Fruit fly (Drosophila melanogaster) whole organism, embryonic: ENCODE results near the gene HemK2.

Source experiments
- Bteb2 ChIP-seq: fragments of 200-800 bp; sonication (Bioruptor generic); optimal IDR thresholded peaks from 2 replicates; lab custom pipeline; 2016; ENCODE audit warnings: missing biosample characterization, missing genetic modification characterization
- CG12769 ChIP-seq: fragments of 200-800 bp; sonication (Bioruptor generic); optimal IDR thresholded peaks from 2 replicates; lab custom pipeline; 2019; ENCODE audit warnings: missing biosample characterization, mild to moderate bottlenecking, missing genetic modification characterization, moderate library complexity
- CG13775 ChIP-seq: fragments of 200-800 bp; sonication (Bioruptor generic); optimal IDR thresholded peaks from 3 replicates; lab custom pipeline; 2017; ENCODE audit warnings: missing biosample characterization, mild to moderate bottlenecking, missing genetic modification characterization
- CG15514 ChIP-seq: fragments of 200-800 bp; sonication (Bioruptor generic); optimal IDR thresholded peaks from 3 replicates; lab custom pipeline; 2017; ENCODE audit warnings: missing biosample characterization, missing genetic modification characterization, mild to moderate bottlenecking, moderate library complexity, missing genetic modification reagents
- CG1647 ChIP-seq: fragments of 200-800 bp; sonication (Bioruptor generic); optimal IDR thresholded peaks from 3 replicates; lab custom pipeline; 2016; ENCODE audit warnings: missing biosample characterization, missing genetic modification characterization
- CG17328 ChIP-seq: fragments of 200-800 bp; sonication (Bioruptor generic); IDR thresholded peaks from 2 replicates; pipeline ENCODE4 v1.3.6; 2022; ENCODE audit warnings: missing biosample characterization, missing genetic modification characterization
- CG18764 ChIP-seq: fragments of 200-800 bp; sonication (Bioruptor generic); optimal IDR thresholded peaks from 3 replicates; lab custom pipeline; 2016; ENCODE audit warnings: missing biosample characterization, missing genetic modification characterization
- CG30020 ChIP-seq: fragments of 200-800 bp; optimal IDR thresholded peaks from 2 replicates; lab custom pipeline; 2019; ENCODE audit warnings: missing biosample characterization, mild to moderate bottlenecking, missing genetic modification characterization, moderate library complexity
- CG3281 ChIP-seq: fragments of 200-800 bp; sonication (Bioruptor generic); optimal IDR thresholded peaks from 3 replicates; lab custom pipeline; 2017; ENCODE audit warnings: missing biosample characterization, mild to moderate bottlenecking, missing genetic modification characterization
- CG5245 ChIP-seq: fragments of 200-800 bp; sonication (Bioruptor generic); optimal IDR thresholded peaks from 3 replicates; lab custom pipeline; 2016; ENCODE audit warnings: missing biosample characterization, missing genetic modification characterization
- CG7372 ChIP-seq: fragments of 200-800 bp; sonication (Bioruptor generic); IDR thresholded peaks from 2 replicates; pipeline ENCODE4 v1.3.6; 2022; ENCODE audit warnings: missing biosample characterization, missing genetic modification characterization
- CG7839 ChIP-seq: fragments of 200-800 bp; sonication (Bioruptor generic); optimal IDR thresholded peaks from 3 replicates; lab custom pipeline; 2018; ENCODE audit warnings: missing biosample characterization, mild to moderate bottlenecking, missing genetic modification characterization, moderate library complexity
- CG7963 ChIP-seq: fragments of 200-800 bp; sonication (Bioruptor generic); IDR thresholded peaks from 3 replicates; pipeline ENCODE4 v1.3.6; 2022; ENCODE audit warnings: missing biosample characterization, missing genetic modification characterization; ENCODE audit not compliant: partially characterized antibody
- CG8281 ChIP-seq: fragments of 200-800 bp; sonication (Bioruptor generic); optimal IDR thresholded peaks from 2 replicates; lab custom pipeline; 2018; ENCODE audit warnings: missing biosample characterization, mild to moderate bottlenecking, missing genetic modification characterization, moderate library complexity
- CG8359 ChIP-seq: fragments of 200-800 bp; sonication (Bioruptor generic); optimal IDR thresholded peaks from 2 replicates; lab custom pipeline; 2017; ENCODE audit warnings: missing biosample characterization, mild to moderate bottlenecking, missing genetic modification characterization, borderline replicate concordance
- CG8924 ChIP-seq: fragments of 200-800 bp; optimal IDR thresholded peaks from 3 replicates; lab custom pipeline; 2019; ENCODE audit warnings: missing biosample characterization, mild to moderate bottlenecking, missing genetic modification characterization, moderate library complexity
- CG9437 ChIP-seq: fragments of 200-800 bp; sonication (Bioruptor generic); optimal IDR thresholded peaks from 2 replicates; lab custom pipeline; 2018; ENCODE audit warnings: missing biosample characterization, mild to moderate bottlenecking, missing genetic modification characterization
- CG9876 ChIP-seq: fragments of 200-800 bp; sonication (Bioruptor generic); optimal IDR thresholded peaks from 2 replicates; lab custom pipeline; 2016; ENCODE audit warnings: missing biosample characterization, missing genetic modification characterization
- CHES-1-like ChIP-seq: fragments of 200-800 bp; sonication (Bioruptor generic); optimal IDR thresholded peaks from 2 replicates; lab custom pipeline; 2016; ENCODE audit warnings: missing biosample characterization, missing genetic modification characterization
- Dip3 ChIP-seq: fragments of 200-800 bp; sonication (Bioruptor generic); optimal IDR thresholded peaks from 3 replicates; lab custom pipeline; 2016; ENCODE audit warnings: missing biosample characterization, missing genetic modification characterization
- ERR ChIP-seq: fragments of 200-800 bp; sonication (Bioruptor generic); optimal IDR thresholded peaks from 2 replicates; lab custom pipeline; 2016; ENCODE audit warnings: missing biosample characterization, missing genetic modification characterization
- Ets65A ChIP-seq: fragments of 200-800 bp; sonication (Bioruptor generic); peaks from one replicate; lab custom pipeline; 2016; ENCODE audit warnings: missing biosample characterization, missing genetic modification characterization
- Hr39 ChIP-seq: fragments of >200 bp; optimal IDR thresholded peaks from 2 replicates; lab custom pipeline; 2017
- Hsf ChIP-seq: fragments of 200-800 bp; sonication (Bioruptor generic); optimal IDR thresholded peaks from 3 replicates; lab custom pipeline; 2016; ENCODE audit warnings: missing biosample characterization, missing genetic modification characterization
- Max ChIP-seq: fragments of 200-800 bp; sonication (Bioruptor generic); optimal IDR thresholded peaks from 2 replicates; lab custom pipeline; 2016; ENCODE audit warnings: missing biosample characterization, mild to moderate bottlenecking, missing genetic modification characterization
- Myb ChIP-seq: fragments of 200-800 bp; sonication (Bioruptor generic); optimal IDR thresholded peaks from 2 replicates; lab custom pipeline; 2016; ENCODE audit warnings: missing biosample characterization, missing genetic modification characterization
- NfI ChIP-seq: fragments of 200-800 bp; sonication (Bioruptor generic); optimal IDR thresholded peaks from 3 replicates; lab custom pipeline; 2018; ENCODE audit warnings: missing biosample characterization, mild to moderate bottlenecking, missing genetic modification characterization, moderate library complexity
- Side ChIP-seq: fragments of 200-800 bp; sonication (Bioruptor generic); optimal IDR thresholded peaks from 2 replicates; lab custom pipeline; 2016; ENCODE audit warnings: missing biosample characterization, missing genetic modification characterization
- Six4 ChIP-seq: fragments of 200-800 bp; sonication (Bioruptor generic); optimal IDR thresholded peaks from 2 replicates; lab custom pipeline; 2016; ENCODE audit warnings: missing biosample characterization, missing genetic modification characterization
- cato ChIP-seq: fragments of 200-800 bp; sonication (Bioruptor generic); optimal IDR thresholded peaks from 2 replicates; lab custom pipeline; 2016; ENCODE audit warnings: missing biosample characterization, missing genetic modification characterization, borderline replicate concordance
- corto ChIP-seq: fragments of 200-800 bp; sonication (Bioruptor generic); optimal IDR thresholded peaks from 2 replicates; lab custom pipeline; 2016; ENCODE audit warnings: missing biosample characterization, mild to moderate bottlenecking, missing genetic modification characterization, moderate library complexity
- cwo ChIP-seq: fragments of 200-800 bp; sonication (Bioruptor generic); optimal IDR thresholded peaks from 3 replicates; lab custom pipeline; 2017; ENCODE audit warnings: missing biosample characterization, missing genetic modification characterization, mild to moderate bottlenecking, moderate library complexity, missing genetic modification reagents
- dan ChIP-seq: fragments of 200-800 bp; sonication (Bioruptor generic); IDR thresholded peaks from 2 replicates; pipeline ENCODE4 v1.3.6; 2022; ENCODE audit warnings: missing biosample characterization, missing genetic modification characterization
- danr ChIP-seq: fragments of 200-800 bp; sonication (Bioruptor generic); IDR thresholded peaks from 2 replicates; pipeline ENCODE4 v1.3.6; 2022; ENCODE audit warnings: missing biosample characterization, missing genetic modification characterization
- dm ChIP-seq: fragments of 200-800 bp; sonication (Bioruptor generic); optimal IDR thresholded peaks from 3 replicates; lab custom pipeline; 2016; ENCODE audit warnings: missing biosample characterization, missing genetic modification characterization
- emc ChIP-seq: fragments of 200-800 bp; sonication (Bioruptor generic); optimal IDR thresholded peaks from 2 replicates; lab custom pipeline; 2016; ENCODE audit warnings: missing biosample characterization, missing genetic modification characterization
- esg ChIP-seq: fragments of 200-800 bp; sonication (Bioruptor generic); conservative IDR thresholded peaks from 2 replicates; pipeline ENCODE4 v1.3.6; 2022; ENCODE audit warnings: missing biosample characterization, missing genetic modification characterization
- ewg ChIP-seq: fragments of 200-800 bp; sonication (Bioruptor generic); optimal IDR thresholded peaks from 3 replicates; lab custom pipeline; 2017; ENCODE audit warnings: mild to moderate bottlenecking, missing biosample characterization, missing genetic modification reagents, missing genetic modification characterization
- fd96Cb ChIP-seq: fragments of 200-800 bp; sonication (Bioruptor generic); optimal IDR thresholded peaks from 2 replicates; lab custom pipeline; 2018; ENCODE audit warnings: missing biosample characterization, mild to moderate bottlenecking, missing genetic modification characterization, moderate library complexity
- hb ChIP-seq: fragments of 200-800 bp; sonication (Bioruptor generic); IDR thresholded peaks from 3 replicates; pipeline ENCODE4 v1.3.6; 2022; ENCODE audit warnings: missing biosample characterization, missing genetic modification characterization; ENCODE audit not compliant: partially characterized antibody
- insv ChIP-seq, 2 experiments: fragments of 200-800 bp; sonication (Bioruptor generic); optimal IDR thresholded peaks; 3 replicates each; lab custom pipeline; 2016 to 2018; ENCODE audit warnings: missing biosample characterization in 2 of 2, missing genetic modification characterization in 2 of 2
- lola ChIP-seq, 3 experiments: fragments of >200 bp in 2 of 3; fragments of 200-800 bp in 1 of 3; sonication (Bioruptor generic) in 1 of 3; optimal IDR thresholded peaks; 2 replicates each; lab custom pipeline; 2017 to 2019; ENCODE audit warnings: missing biosample characterization in 3 of 3, missing genetic modification characterization in 3 of 3, mild to moderate bottlenecking in 1 of 3, moderate library complexity in 1 of 3
- mirr ChIP-seq: fragments of 200-800 bp; sonication (Bioruptor generic); optimal IDR thresholded peaks from 3 replicates; lab custom pipeline; 2018; ENCODE audit warnings: missing biosample characterization, mild to moderate bottlenecking, missing genetic modification characterization
- p53 ChIP-seq: fragments of 200-800 bp; sonication (Bioruptor generic); optimal IDR thresholded peaks from 2 replicates; lab custom pipeline; 2016; ENCODE audit warnings: missing biosample characterization, missing genetic modification characterization
- run ChIP-seq: fragments of 200-800 bp; sonication (Bioruptor generic); optimal IDR thresholded peaks from 3 replicates; lab custom pipeline; 2018; ENCODE audit warnings: missing biosample characterization, mild to moderate bottlenecking, missing genetic modification characterization
- tna ChIP-seq: fragments of 200-800 bp; sonication (Bioruptor generic); IDR thresholded peaks from 2 replicates; pipeline ENCODE4 v1.3.6; 2022; ENCODE audit warnings: missing biosample characterization, missing genetic modification characterization; ENCODE audit not compliant: partially characterized antibody
- ttk ChIP-seq: fragments of 200-800 bp; sonication (Bioruptor generic); IDR thresholded peaks from 2 replicates; pipeline ENCODE4 v2.1.2; 2022; ENCODE audit warnings: missing biosample characterization, missing genetic modification characterization
- vfl ChIP-seq: fragments of 200-800 bp; sonication (Bioruptor generic); optimal IDR thresholded peaks from 2 replicates; lab custom pipeline; 2016; ENCODE audit warnings: missing biosample characterization, missing genetic modification characterization
- z ChIP-seq: fragments of 200-800 bp; sonication (Bioruptor generic); IDR thresholded peaks from 3 replicates; pipeline ENCODE4 v1.3.6; 2022; ENCODE audit warnings: missing biosample characterization, missing genetic modification characterization

Gene HemK2

dm6 chr2L:2754437-2755322 is 4.8 kb downstream of the HemK2 start (continued):
- TF ChIP-seq CHES-1-like (GFP tag; lab: Kevin White, UChicago) (peak; percentile 89), CG13775 (GFP tag; lab: Kevin White, UChicago) (peak; percentile 77), insv (GFP tag; optimal IDR thresholded peaks at IDR 0.05; lab: Kevin White, UChicago) (peak in 1 of 2 experiments; percentile 18), Bteb2 (GFP tag; lab: Kevin White, UChicago) (peak; percentile 66), lola (GFP tag; optimal IDR thresholded peaks at IDR 0.05; lab: Kevin White, UChicago) (peak in 1 of 3 experiments; percentile 77), danr (GFP tag; lab: Robert Waterston, UW) (no peak), Myb (GFP tag; lab: Kevin White, UChicago) (peak; percentile 53), run (tag; lab: Kevin White, UChicago) (peak; percentile 56), dan (no peak), dm (GFP tag; lab: Kevin White, UChicago) (peak; percentile 58), Hsf (GFP tag; lab: Kevin White, UChicago) (peak; percentile 72), cato (GFP tag; lab: Kevin White, UChicago) (peak; percentile 75), z (GFP tag; lab: Robert Waterston, UW) (no peak), CG12769 (tag; lab: Kevin White, UChicago) (peak; percentile 62), ewg (GFP tag; lab: Kevin White, UChicago) (peak; percentile 46), CG3281 (GFP tag; lab: Kevin White, UChicago) (peak; percentile 92), tna (GFP tag; lab: Robert Waterston, UW) (no peak), CG7963 (GFP tag; lab: Robert Waterston, UW) (no peak), ttk (GFP tag; lab: Robert Waterston, UW) (no peak), hb (no peak), Max (GFP tag; lab: Kevin White, UChicago) (peak; percentile 49), CG18764 (peak; percentile 69), CG8281 (tag; lab: Kevin White, UChicago) (peak; percentile 51), NfI (GFP tag; lab: Kevin White, UChicago) (peak; percentile 85), corto (GFP tag; lab: Kevin White, UChicago) (no peak), vfl (GFP tag; lab: Kevin White, UChicago) (peak; percentile 38), CG15514 (GFP tag; lab: Kevin White, UChicago) (peak; percentile 75), CG9437 (GFP tag; lab: Kevin White, UChicago) (peak; percentile 83), CG8924 (tag; lab: Kevin White, UChicago) (peak; percentile 88), CG5245 (peak; percentile 53), Side (peak; percentile 71), CG9876 (GFP tag; lab: Kevin White, UChicago) (peak; percentile 2), CG8359 (peak; percentile 74), fd96Cb (tag; lab: Kevin White, UChicago) (peak; percentile 61), Ets65A (GFP tag; lab: Kevin White, UChicago) (peak; percentile 94), CG17328 (GFP tag; lab: Robert Waterston, UW) (no peak), mirr (GFP tag; lab: Kevin White, UChicago) (peak; percentile 50), CG7839 (tag; lab: Kevin White, UChicago) (peak; percentile 83), Hr39 (lab: Kevin White, UChicago) (no peak), p53 (GFP tag; lab: Kevin White, UChicago) (peak; percentile 54), ERR (peak; percentile 0), Six4 (peak; percentile 53), Dip3 (GFP tag; lab: Kevin White, UChicago) (peak; percentile 77), esg (GFP tag; lab: Robert Waterston, UW) (no peak), cwo (GFP tag; lab: Kevin White, UChicago) (peak; percentile 95), CG1647 (GFP tag; lab: Kevin White, UChicago) (peak; percentile 58), CG30020 (tag; lab: Kevin White, UChicago) (peak; percentile 58), emc (GFP tag; lab: Kevin White, UChicago) (peak; percentile 62), CG7372 (no peak)
